Fruit fly (Drosophila melanogaster): ENCODE measurements around the gene Mau2.

The Mau2 gene

dm6 chr3R:15213362-15213989 lies 4.5 kb downstream of the Mau2 start, which contains the start of the genes CG6654 and CG4210 (continued):
- TF ChIP-seq BEAF-32 (GFP tag; optimal IDR thresholded peaks at IDR 0.05): peak; percentile 78
- TF ChIP-seq CG17612 (GFP tag; IDR thresholded peaks at IDR 0.05): no peak
- TF ChIP-seq CG12299 (tag; optimal IDR thresholded peaks at IDR 0.05): no peak
- TF ChIP-seq trem (tag; optimal IDR thresholded peaks at IDR 0.05): peak; percentile 59
- TF ChIP-seq CG6272 (GFP tag; IDR thresholded peaks at IDR 0.05): no peak
- no peak for TF ChIP-seq Eip74EF (GFP tag; optimal IDR thresholded peaks at IDR 0.05)
- TF ChIP-seq CoRest (tag; optimal IDR thresholded peaks at IDR 0.05): peak; percentile 56
- no peak for TF ChIP-seq Xbp1 (GFP tag; optimal IDR thresholded peaks at IDR 0.05)
- no peak for TF ChIP-seq CG17359 (tag; optimal IDR thresholded peaks at IDR 0.05)
- TF ChIP-seq CG8924 (tag; optimal IDR thresholded peaks at IDR 0.05): peak; percentile 6
- no peak for TF ChIP-seq Ada2b (GFP tag; IDR thresholded peaks at IDR 0.05)
- no peak for TF ChIP-seq sqz (GFP tag; optimal IDR thresholded peaks at IDR 0.05)
- peak; percentile 4 for TF ChIP-seq CG17385 (GFP tag; optimal IDR thresholded peaks at IDR 0.05)
- TF ChIP-seq slbo (GFP tag; IDR thresholded peaks at IDR 0.05): no peak
- peak; percentile 1 for TF ChIP-seq CG10979 (tag; optimal IDR thresholded peaks at IDR 0.05)
- TF ChIP-seq Hand (GFP tag; optimal IDR thresholded peaks at IDR 0.05): no peak
- TF ChIP-seq CG13624 (GFP tag; optimal IDR thresholded peaks at IDR 0.05): no peak
- no peak for TF ChIP-seq Mad (GFP tag; optimal IDR thresholded peaks at IDR 0.05)
- TF ChIP-seq CG10431 (GFP tag; optimal IDR thresholded peaks at IDR 0.05): no peak
- TF ChIP-seq kni (GFP tag; optimal IDR thresholded peaks at IDR 0.05): no peak
- peak; percentile 47 for TF ChIP-seq CG30020 (tag; optimal IDR thresholded peaks at IDR 0.05)
- TF ChIP-seq BtbVII (GFP tag; optimal IDR thresholded peaks at IDR 0.05): no peak
- TF ChIP-seq CG17568 (GFP tag; optimal IDR thresholded peaks at IDR 0.05): no peak
- TF ChIP-seq CG3726 (GFP tag; IDR thresholded peaks at IDR 0.05): no peak
- no peak for TF ChIP-seq GATAe (GFP tag; conservative IDR thresholded peaks at IDR 0.05)
- TF ChIP-seq slou (GFP tag; optimal IDR thresholded peaks at IDR 0.05): no peak
- peak; percentile 50 for TF ChIP-seq CG1603 (tag; optimal IDR thresholded peaks at IDR 0.05)
- TF ChIP-seq Mrtf (GFP tag; IDR thresholded peaks at IDR 0.05): no peak
- no peak for TF ChIP-seq CG4707 (GFP tag; optimal IDR thresholded peaks at IDR 0.05)
- TF ChIP-seq CG7839 (tag; optimal IDR thresholded peaks at IDR 0.05): no peak
- TF ChIP-seq CG2129 (GFP tag; IDR thresholded peaks at IDR 0.05; ENCODE audit: partially characterized antibody): peak; percentile 18; the same call in 1 of the 2 replicates
- no peak for TF ChIP-seq CG8765 (GFP tag; IDR thresholded peaks at IDR 0.05)
- peak; percentile 20 for TF ChIP-seq CG15514 (GFP tag; optimal IDR thresholded peaks at IDR 0.05)
- TF ChIP-seq CG6254 (GFP tag; optimal IDR thresholded peaks at IDR 0.05): no peak
- no peak for TF ChIP-seq CG31388 (GFP tag; optimal IDR thresholded peaks at IDR 0.05)
- no peak for TF ChIP-seq Gsc (GFP tag; IDR thresholded peaks at IDR 0.05)
- TF ChIP-seq Dbx (GFP tag; IDR thresholded peaks at IDR 0.05): 0 out of 3 replicates have a peak, but pooled peaks have one; percentile 15
- peak; percentile 38 for TF ChIP-seq ftz-f1 (GFP tag; optimal IDR thresholded peaks at IDR 0.05)
- no peak for TF ChIP-seq cg (GFP tag; optimal IDR thresholded peaks at IDR 0.05)
- TF ChIP-seq psq (GFP tag; optimal IDR thresholded peaks at IDR 0.05): no peak
- peak; percentile 8 for TF ChIP-seq CG13424 (tag; optimal IDR thresholded peaks at IDR 0.05)
- TF ChIP-seq tll (GFP tag; optimal IDR thresholded peaks at IDR 0.05): no peak
- no peak for TF ChIP-seq CG4282 (GFP tag; optimal IDR thresholded peaks at IDR 0.05)
- TF ChIP-seq dati (GFP tag; IDR thresholded peaks at IDR 0.05): no peak
- TF ChIP-seq CG12219 (GFP tag; optimal IDR thresholded peaks at IDR 0.05): no peak
- peak; percentile 83 for TF ChIP-seq CG13287 (GFP tag; IDR thresholded peaks at IDR 0.05; ENCODE audit: partially characterized antibody)
- no peak for TF ChIP-seq ac (GFP tag; optimal IDR thresholded peaks at IDR 0.05)
- no peak for TF ChIP-seq CG9817 (tag; optimal IDR thresholded peaks at IDR 0.05)
- no peak for TF ChIP-seq usp (GFP tag; optimal IDR thresholded peaks at IDR 0.05)

Measured in whole organism, embryonic.